Worm (Caenorhabditis elegans) whole organism, L1 larva: ENCODE measurements around the gene mrps-18C.

Experiments used
- C04F5.9 ChIP-seq: sonication (generic microtip); optimal IDR thresholded peaks from 2 replicates; lab custom pipeline; 2016; ENCODE audit warnings: missing genetic modification characterization, missing compliant biosample characterization
- C34B4.2 ChIP-seq: sonication (generic microtip); optimal IDR thresholded peaks from 2 replicates; lab custom pipeline; 2017; ENCODE audit warnings: mild to moderate bottlenecking, missing genetic modification characterization, missing compliant biosample characterization
- aha-1 ChIP-seq: fragments of 150-350 bp; optimal IDR thresholded peaks from 2 replicates; lab custom pipeline; 2014; ENCODE audit warnings: missing biosample characterization, missing genetic modification characterization
- aly-2 ChIP-seq: fragments of 150-350 bp; optimal IDR thresholded peaks from 2 replicates; lab custom pipeline; 2014; ENCODE audit warnings: missing biosample characterization, missing genetic modification characterization
- ama-1 ChIP-seq: fragments of 150-350 bp; optimal IDR thresholded peaks from 2 replicates; lab custom pipeline; 2014
- blmp-1 ChIP-seq: fragments of 150-350 bp; optimal IDR thresholded peaks from 2 replicates; lab custom pipeline; 2014; ENCODE audit warnings: missing biosample characterization, missing genetic modification characterization
- ceh-63 ChIP-seq: fragments of 200-800 bp; sonication (Bioruptor generic); optimal IDR thresholded peaks from 2 replicates; lab custom pipeline; 2018; ENCODE audit warnings: mild to moderate bottlenecking, missing genetic modification characterization, missing compliant biosample characterization
- ceh-8 ChIP-seq: fragments of 200-800 bp; sonication (Bioruptor generic); optimal IDR thresholded peaks from 2 replicates; lab custom pipeline; 2018; ENCODE audit warnings: mild to moderate bottlenecking, missing genetic modification characterization, moderate library complexity, missing compliant biosample characterization
- ceh-82 ChIP-seq, 3 experiments: fragments of 150-350 bp in 1 of 3; sonication (generic microtip) in 2 of 3; optimal IDR thresholded peaks; 2 replicates each; lab custom pipeline; 2014 to 2017; ENCODE audit warnings: missing biosample characterization in 3 of 3, missing genetic modification characterization in 3 of 3
- ceh-88 ChIP-seq: fragments of 200-800 bp; sonication (Bioruptor generic); IDR thresholded peaks from 2 replicates; pipeline ENCODE4 v1.3.6; 2022; ENCODE audit warnings: missing genetic modification characterization, missing compliant biosample characterization
- ceh-90 ChIP-seq: sonication (generic microtip); optimal IDR thresholded peaks from 2 replicates; lab custom pipeline; 2016; ENCODE audit warnings: missing genetic modification characterization, missing compliant biosample characterization
- ces-1 ChIP-seq: fragments of 150-350 bp; optimal IDR thresholded peaks from 2 replicates; lab custom pipeline; 2014; ENCODE audit warnings: missing biosample characterization, missing genetic modification reagents, missing genetic modification characterization
- dpl-1 ChIP-seq, 3 experiments: fragments of 150-350 bp in 2 of 3; sonication (generic microtip) in 1 of 3; optimal IDR thresholded peaks; 2 replicates each; lab custom pipeline; 2014 to 2017; ENCODE audit warnings: missing biosample characterization in 3 of 3, missing genetic modification characterization in 3 of 3, missing genetic modification reagents in 3 of 3
- dsc-1 ChIP-seq: sonication (generic microtip); optimal IDR thresholded peaks from 2 replicates; lab custom pipeline; 2016; ENCODE audit warnings: mild to moderate bottlenecking, missing genetic modification characterization, missing compliant biosample characterization
- efl-1 ChIP-seq, 4 experiments: fragments of 150-350 bp; optimal IDR thresholded peaks in 3 of 4; peaks in 1 of 4; 1 replicate in 1 of 4; 2 replicates in 3 of 4; lab custom pipeline; 2014; ENCODE audit warnings: missing biosample characterization in 2 of 4, missing genetic modification characterization in 2 of 4, missing genetic modification reagents in 2 of 4
- efl-3 ChIP-seq: fragments of 200-800 bp; sonication (Bioruptor generic); optimal IDR thresholded peaks from 2 replicates; lab custom pipeline; 2018; ENCODE audit warnings: mild to moderate bottlenecking, missing genetic modification characterization, missing compliant biosample characterization
- egl-13 ChIP-seq: sonication (generic microtip); optimal IDR thresholded peaks from 2 replicates; lab custom pipeline; 2016; ENCODE audit warnings: missing genotype, missing genetic modification reagents, missing genetic modification characterization, missing compliant biosample characterization
- egl-27 ChIP-seq, 2 experiments: fragments of 150-350 bp in 1 of 2; sonication (generic microtip); optimal IDR thresholded peaks; 3 replicates each; lab custom pipeline; 2017 to 2018; ENCODE audit warnings: missing biosample characterization in 2 of 2, missing genetic modification characterization in 2 of 2, missing genetic modification reagents in 2 of 2
- elt-3 ChIP-seq, 6 experiments: fragments of 150-350 bp in 1 of 6; sonication (generic microtip); optimal IDR thresholded peaks; 2 replicates each; lab custom pipeline; 2017 to 2018; ENCODE audit warnings: missing biosample characterization in 6 of 6, missing genetic modification characterization in 6 of 6, inconsistent platforms in 1 of 6
- fkh-10 ChIP-seq: sonication (generic microtip); optimal IDR thresholded peaks from 2 replicates; lab custom pipeline; 2017; ENCODE audit warnings: missing biosample characterization, missing genetic modification reagents, missing genetic modification characterization
- fkh-4 ChIP-seq: sonication (generic microtip); optimal IDR thresholded peaks from 2 replicates; lab custom pipeline; 2016; ENCODE audit warnings: missing compliant biosample characterization, missing genetic modification characterization, borderline replicate concordance
- fkh-8 ChIP-seq: sonication (generic microtip); optimal IDR thresholded peaks from 2 replicates; lab custom pipeline; 2016; ENCODE audit warnings: mild to moderate bottlenecking, missing genetic modification characterization, missing compliant biosample characterization
- fos-1 ChIP-seq: fragments of 150-350 bp; optimal IDR thresholded peaks from 2 replicates; lab custom pipeline; 2014; ENCODE audit warnings: missing biosample characterization, missing genetic modification characterization
- grh-1 ChIP-seq: fragments of 200-800 bp; sonication (Bioruptor generic); IDR thresholded peaks from 2 replicates; pipeline ENCODE4 v1.3.6; 2022; ENCODE audit warnings: missing genetic modification reagents, missing genetic modification characterization, missing compliant biosample characterization
- hlh-17 ChIP-seq: fragments of 200-800 bp; sonication (Bioruptor generic); optimal IDR thresholded peaks from 2 replicates; lab custom pipeline; 2018; ENCODE audit warnings: missing genetic modification characterization, mild to moderate bottlenecking, missing compliant biosample characterization, moderate library complexity, borderline replicate concordance
- hlh-4 ChIP-seq: sonication (generic microtip); optimal IDR thresholded peaks from 2 replicates; lab custom pipeline; 2016; ENCODE audit warnings: mild to moderate bottlenecking, missing genetic modification characterization, missing compliant biosample characterization
- irx-1 ChIP-seq: sonication (generic microtip); optimal IDR thresholded peaks from 2 replicates; lab custom pipeline; 2016; ENCODE audit warnings: missing genetic modification characterization, missing compliant biosample characterization
- jun-1 ChIP-seq: fragments of 150-350 bp; optimal IDR thresholded peaks from 2 replicates; lab custom pipeline; 2014; ENCODE audit warnings: missing biosample characterization, missing genetic modification reagents, missing genetic modification characterization
- lin-13 ChIP-seq: fragments of 150-350 bp; optimal IDR thresholded peaks from 2 replicates; lab custom pipeline; 2014; ENCODE audit warnings: missing biosample characterization, missing genetic modification reagents, missing genetic modification characterization
- lin-14 ChIP-seq: fragments of 200-800 bp; sonication (Bioruptor generic); optimal IDR thresholded peaks from 2 replicates; lab custom pipeline; 2018; ENCODE audit warnings: mild to moderate bottlenecking, missing genetic modification characterization, moderate library complexity, missing compliant biosample characterization
- lin-15B ChIP-seq: fragments of 150-350 bp; sonication (generic microtip); optimal IDR thresholded peaks from 3 replicates; lab custom pipeline; 2014; ENCODE audit warnings: missing biosample characterization, missing genetic modification characterization
- lin-35 ChIP-seq, 2 experiments: fragments of 150-350 bp; optimal IDR thresholded peaks; 2 replicates each; lab custom pipeline; 2014; ENCODE audit warnings: missing biosample characterization in 2 of 2, missing genetic modification characterization in 2 of 2, missing genetic modification reagents in 2 of 2
- lir-3 ChIP-seq: sonication (generic microtip); optimal IDR thresholded peaks from 2 replicates; lab custom pipeline; 2016; ENCODE audit warnings: mild to moderate bottlenecking, missing genetic modification characterization, moderate library complexity, missing compliant biosample characterization; ENCODE audit not compliant: poor library complexity
- mep-1 ChIP-seq: fragments of 150-350 bp; optimal IDR thresholded peaks from 2 replicates; lab custom pipeline; 2014; ENCODE audit warnings: missing biosample characterization, missing genetic modification characterization
- nhr-19 ChIP-seq: fragments of 200-800 bp; sonication (Bioruptor generic); conservative IDR thresholded peaks from 2 replicates; pipeline ENCODE4 v1.3.6; 2022; ENCODE audit warnings: missing genetic modification characterization, missing compliant biosample characterization
- nhr-28 ChIP-seq: fragments of 150-350 bp; optimal IDR thresholded peaks from 2 replicates; lab custom pipeline; 2014; ENCODE audit warnings: missing biosample characterization, missing genetic modification characterization
- nhr-84 ChIP-seq: sonication (generic microtip); optimal IDR thresholded peaks from 2 replicates; lab custom pipeline; 2017; ENCODE audit warnings: missing biosample characterization, missing genetic modification characterization
- nhr-85 ChIP-seq: sonication (generic microtip); peaks from one replicate; lab custom pipeline; 2016; ENCODE audit warnings: missing genetic modification characterization, inconsistent platforms, missing compliant biosample characterization
- nhr-90 ChIP-seq: sonication (generic microtip); optimal IDR thresholded peaks from 2 replicates; lab custom pipeline; 2016; ENCODE audit warnings: mild to moderate bottlenecking, missing genetic modification characterization, missing compliant biosample characterization; ENCODE audit not compliant: poor library complexity
- pax-3 ChIP-seq: fragments of 200-800 bp; sonication (Bioruptor generic); optimal IDR thresholded peaks from 2 replicates; lab custom pipeline; 2018; ENCODE audit warnings: mild to moderate bottlenecking, missing genetic modification characterization, moderate library complexity, missing compliant biosample characterization
- skn-1 ChIP-seq: fragments of 150-350 bp; optimal IDR thresholded peaks from 2 replicates; lab custom pipeline; 2014; ENCODE audit warnings: missing biosample characterization, missing genetic modification characterization
- snu-23 ChIP-seq: sonication (generic microtip); optimal IDR thresholded peaks from 2 replicates; lab custom pipeline; 2016; ENCODE audit warnings: missing genetic modification characterization, missing compliant biosample characterization
- tlp-1 ChIP-seq: fragments of 150-350 bp; optimal IDR thresholded peaks from 2 replicates; lab custom pipeline; 2014; ENCODE audit warnings: missing biosample characterization, missing genetic modification characterization
- unc-30 ChIP-seq: sonication (generic microtip); optimal IDR thresholded peaks from 2 replicates; lab custom pipeline; 2017; ENCODE audit warnings: missing biosample characterization, missing genetic modification characterization
- unc-86 ChIP-seq: sonication (generic microtip); optimal IDR thresholded peaks from 2 replicates; lab custom pipeline; 2016; ENCODE audit warnings: missing genetic modification characterization, missing compliant biosample characterization
- xbp-1 ChIP-seq: sonication (generic microtip); optimal IDR thresholded peaks from 2 replicates; lab custom pipeline; 2016; ENCODE audit warnings: missing genetic modification characterization, missing compliant biosample characterization
- zag-1 ChIP-seq: fragments of 150-350 bp; optimal IDR thresholded peaks from 2 replicates; lab custom pipeline; 2014; ENCODE audit warnings: missing biosample characterization, missing genetic modification characterization
- zip-4 ChIP-seq: fragments of 200-800 bp; sonication (Bioruptor generic); optimal IDR thresholded peaks from 2 replicates; lab custom pipeline; 2018; ENCODE audit warnings: mild to moderate bottlenecking, missing genetic modification characterization, moderate library complexity, missing compliant biosample characterization
- ztf-4 ChIP-seq: fragments of 150-350 bp; optimal IDR thresholded peaks from 2 replicates; lab custom pipeline; 2014; ENCODE audit warnings: missing biosample characterization, missing genetic modification characterization

The mrps-18C gene

ce11 chrIII:4899035-4899578 lies 36.3 kb upstream of the mrps-18C start, which contains the start of gene nhl-2:
Gene nhl-2, minus strand, starts transcription at chrIII:4899085.
- no peak for TF ChIP-seq aha-1 (tag; lab: Kevin White, UChicago)
- TF ChIP-seq zip-4 (GFP tag; lab: Kevin White, UChicago): no peak
- TF ChIP-seq unc-30: no peak
- TF ChIP-seq efl-1 (optimal IDR thresholded peaks at IDR 0.05; lab: Kevin White, UChicago): no peak
- TF ChIP-seq efl-1 (GFP tag; optimal IDR thresholded peaks at IDR 0.05 in 1 of 2; lab: Kevin White, UChicago): peak in 1 of 2 experiments; percentile 84
- TF ChIP-seq ceh-90: no peak
- no peak for TF ChIP-seq ceh-88 (GFP tag; lab: Robert Waterston, UW)
- no peak for TF ChIP-seq aly-2
- TF ChIP-seq nhr-85 (tag; lab: Kevin White, UChicago): peak; percentile 41
- no peak for TF ChIP-seq blmp-1 (tag; lab: Kevin White, UChicago)
- TF ChIP-seq lin-13 (GFP tag; lab: Kevin White, UChicago): no peak
- no peak for TF ChIP-seq jun-1 (tag; lab: Kevin White, UChicago)
- TF ChIP-seq unc-86 (tag; lab: Kevin White, UChicago): no peak
- no peak for TF ChIP-seq zag-1 (tag; lab: Kevin White, UChicago)
- no peak for TF ChIP-seq fos-1 (tag; lab: Kevin White, UChicago)
- TF ChIP-seq lir-3 (tag; lab: Kevin White, UChicago): no peak
- TF ChIP-seq fkh-4 (tag; lab: Kevin White, UChicago): no peak
- no peak for TF ChIP-seq lin-14
- TF ChIP-seq lin-35 (GFP tag; optimal IDR thresholded peaks at IDR 0.05; lab: Kevin White, UChicago): peak in 1 of 2 experiments; percentile 5
- TF ChIP-seq fkh-10: no peak
- no peak for TF ChIP-seq fkh-8
- TF ChIP-seq irx-1 (tag; lab: Kevin White, UChicago): no peak
- TF ChIP-seq ceh-82 (tag; optimal IDR thresholded peaks at IDR 0.05; lab: Kevin White, UChicago): no peak
- no peak for TF ChIP-seq lin-15B (tag; lab: Kevin White, UChicago)
- TF ChIP-seq ces-1: no peak

- TF ChIP-seq fkh-4 (tag; lab: Kevin White, UChicago): peak; percentile 93
- TF ChIP-seq hlh-17 (GFP tag; lab: Kevin White, UChicago): no peak
- TF ChIP-seq grh-1 (GFP tag; lab: Robert Waterston, UW): peak; percentile 99
- peak; percentile 83 for TF ChIP-seq hlh-4 (tag; lab: Kevin White, UChicago)
- peak; percentile 92 for TF ChIP-seq ceh-63 (GFP tag; lab: Kevin White, UChicago)
- peak; percentile 100 for TF ChIP-seq pax-3
- TF ChIP-seq dpl-1 (GFP tag; optimal IDR thresholded peaks at IDR 0.05; lab: Kevin White, UChicago): peak; percentile 89 to 91 (median 89)
- TF ChIP-seq efl-3 (GFP tag; lab: Kevin White, UChicago): peak; percentile 95
- TF ChIP-seq xbp-1 (tag; lab: Kevin White, UChicago): peak; percentile 99
- peak; percentile 94 to 95 for TF ChIP-seq lin-35 (GFP tag; optimal IDR thresholded peaks at IDR 0.05; lab: Kevin White, UChicago)
- no peak for TF ChIP-seq tlp-1 (tag; lab: Kevin White, UChicago)
- TF ChIP-seq nhr-90 (tag; lab: Kevin White, UChicago): peak; percentile 99
- peak; percentile 99 for TF ChIP-seq ceh-8 (GFP tag; lab: Kevin White, UChicago)
- peak; percentile 100 for TF ChIP-seq blmp-1 (tag; lab: Kevin White, UChicago)
- TF ChIP-seq egl-27 (tag; optimal IDR thresholded peaks at IDR 0.05; lab: Kevin White, UChicago): peak; percentile 83 to 96
- TF ChIP-seq C04F5.9 (tag; lab: Kevin White, UChicago): peak; percentile 97
- TF ChIP-seq nhr-19 (GFP tag; lab: Robert Waterston, UW): peak; percentile 100
- peak; percentile 95 for TF ChIP-seq aha-1 (tag; lab: Kevin White, UChicago)
- peak; percentile 96 to 97 for TF ChIP-seq efl-1 (optimal IDR thresholded peaks at IDR 0.05; lab: Kevin White, UChicago)
- TF ChIP-seq efl-1 (GFP tag; optimal IDR thresholded peaks at IDR 0.05 in 1 of 2; lab: Kevin White, UChicago): peak; percentile 85 to 99
- no peak for TF ChIP-seq nhr-84 (tag; lab: Kevin White, UChicago)
- no peak for TF ChIP-seq ama-1 (lab: Kevin White, UChicago)
- peak; percentile 91 for TF ChIP-seq C34B4.2 (tag; lab: Kevin White, UChicago)
- peak; percentile 99 for TF ChIP-seq ztf-4 (tag; lab: Kevin White, UChicago)
- TF ChIP-seq skn-1 (tag; lab: Kevin White, UChicago): peak; percentile 95
- peak; percentile 95 to 98 (median 97) for TF ChIP-seq ceh-82 (tag; optimal IDR thresholded peaks at IDR 0.05; lab: Kevin White, UChicago)
- peak in 5 of 6 experiments; percentile 68 to 98 (median 97) for TF ChIP-seq elt-3 (tag; optimal IDR thresholded peaks at IDR 0.05; lab: Kevin White, UChicago)
- TF ChIP-seq zip-4 (GFP tag; lab: Kevin White, UChicago): peak; percentile 96
- peak; percentile 100 for TF ChIP-seq lin-13 (GFP tag; lab: Kevin White, UChicago)
- TF ChIP-seq egl-13 (tag; lab: Kevin White, UChicago): peak; percentile 100
- TF ChIP-seq dsc-1 (tag; lab: Kevin White, UChicago): peak; percentile 100
- no peak for TF ChIP-seq nhr-28 (tag; lab: Kevin White, UChicago)
- TF ChIP-seq snu-23 (GFP tag; lab: Kevin White, UChicago): peak; percentile 100
- TF ChIP-seq mep-1 (tag; lab: Kevin White, UChicago): peak; percentile 96
Observed at ce11 chrIII:4899728-4900127, 35.6 kb upstream of the mrps-18C start.
